Worm (Caenorhabditis elegans): Measurements from ENCODE around the gene T02H6.9.

Gene T02H6.9

ce11 chrII:678581-678980, at the start of gene T02H6.9:
TSS of gene T02H6.9 (plus strand) at chrII:678881.
- TF ChIP-seq egl-5 (tag; optimal IDR thresholded peaks at IDR 0.05) = no peak
- TF ChIP-seq nhr-77 (tag; optimal IDR thresholded peaks at IDR 0.05) = no peak
- TF ChIP-seq nfya-1 (tag; optimal IDR thresholded peaks at IDR 0.05; ENCODE audit: insufficient read depth) = no peak
- no peak for TF ChIP-seq pqm-1 (tag; optimal IDR thresholded peaks at IDR 0.05)
- TF ChIP-seq nhr-67 (tag; optimal IDR thresholded peaks at IDR 0.05) = no peak
- no peak for TF ChIP-seq unc-39 (tag; optimal IDR thresholded peaks at IDR 0.05)
- no peak for TF ChIP-seq eor-1 (tag; optimal IDR thresholded peaks at IDR 0.05)
- TF ChIP-seq fos-1 (tag; optimal IDR thresholded peaks at IDR 0.05) = no peak
- TF ChIP-seq elt-1 (tag; optimal IDR thresholded peaks at IDR 0.05) = no peak

DNA sequence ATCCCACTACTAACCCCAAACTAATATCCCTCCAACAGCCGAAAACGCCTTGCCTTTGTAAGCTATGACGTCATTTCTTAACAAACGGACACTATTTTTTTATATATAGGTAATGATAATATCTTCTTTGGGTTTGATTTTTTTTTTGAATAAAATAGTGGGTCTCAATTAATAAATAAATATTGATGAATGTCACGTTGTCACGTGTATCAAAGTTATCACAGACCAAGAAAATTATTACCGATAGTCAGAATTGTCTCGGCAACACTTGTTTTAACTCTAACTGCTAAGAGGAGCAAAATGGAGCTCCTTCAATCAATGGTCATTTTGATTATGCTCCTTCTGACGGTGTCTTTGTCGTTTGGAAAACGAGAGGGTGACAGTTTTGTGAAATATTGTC, 44.7 kb upstream of the T02H6.9 start, which contains the start of gene T04B8.1:
Gene T04B8.1, plus strand, starts transcription at position 301 of the 400 bp plus-strand sequence.
- no peak for TF ChIP-seq nhr-23 (tag; optimal IDR thresholded peaks at IDR 0.05)

DNA sequence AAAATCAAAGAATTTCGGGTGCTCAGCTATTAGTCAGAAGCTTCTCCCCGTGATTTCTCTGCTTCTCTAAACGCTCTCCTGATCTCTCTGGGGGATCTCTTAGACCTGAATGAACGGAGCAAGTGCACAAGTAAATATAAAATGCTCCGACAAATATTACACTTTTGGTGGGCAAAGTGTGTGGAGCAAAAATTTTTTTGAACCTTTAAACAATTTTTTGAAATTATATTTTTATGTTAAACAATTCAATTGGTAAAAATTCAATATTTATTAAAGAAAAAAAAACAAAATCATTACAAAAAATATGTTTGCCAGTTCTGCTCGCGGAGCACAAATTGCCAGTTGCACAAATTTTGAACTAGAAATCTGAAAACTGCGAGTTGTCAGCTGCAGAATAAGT, 39.2 kb upstream of the T02H6.9 start, which contains the start of gene K07E8.6:
Gene K07E8.6, minus strand, starts transcription at position 101 of the 400 bp plus-strand sequence.
- TF ChIP-seq nfya-1 (tag; optimal IDR thresholded peaks at IDR 0.05; ENCODE audit: insufficient read depth) (peak; percentile 26), R02D3.7 (tag; optimal IDR thresholded peaks at IDR 0.05) (no peak)

- TF ChIP-seq nhr-67 (tag; optimal IDR thresholded peaks at IDR 0.05) = no peak
- no peak for TF ChIP-seq unc-39 (tag; optimal IDR thresholded peaks at IDR 0.05)
- TF ChIP-seq fos-1 (tag; optimal IDR thresholded peaks at IDR 0.05) = no peak
- TF ChIP-seq skn-1 (tag; optimal IDR thresholded peaks at IDR 0.05) = no peak
- no peak for TF ChIP-seq nhr-237 (tag; optimal IDR thresholded peaks at IDR 0.05)
- TF ChIP-seq ceh-82 (tag; optimal IDR thresholded peaks at IDR 0.05) = no peak
- TF ChIP-seq lsy-12 (tag; optimal IDR thresholded peaks at IDR 0.05) = no peak
- TF ChIP-seq nhr-11 (tag; optimal IDR thresholded peaks at IDR 0.05) = no peak
- no peak for TF ChIP-seq egl-5 (tag; optimal IDR thresholded peaks at IDR 0.05)
- no peak for TF ChIP-seq unc-62 (GFP tag; optimal IDR thresholded peaks at IDR 0.05)
- TF ChIP-seq ama-1 (optimal IDR thresholded peaks at IDR 0.05) = no peak
- no peak for TF ChIP-seq elt-2 (tag; optimal IDR thresholded peaks at IDR 0.05)
- no peak for TF ChIP-seq zag-1 (tag; optimal IDR thresholded peaks at IDR 0.05)
- TF ChIP-seq nhr-28 (tag; optimal IDR thresholded peaks at IDR 0.05) = no peak
- TF ChIP-seq lin-15B (tag; optimal IDR thresholded peaks at IDR 0.05) = no peak
- no peak for TF ChIP-seq pha-4 (tag; optimal IDR thresholded peaks at IDR 0.05)
- TF ChIP-seq nhr-76 (tag; optimal IDR thresholded peaks at IDR 0.05) = no peak
- no peak for TF ChIP-seq R02D3.7 (tag; optimal IDR thresholded peaks at IDR 0.05)
- no peak for TF ChIP-seq snpc-4 (tag; optimal IDR thresholded peaks at IDR 0.05)
Measured at ce11 chrII:643733-644132, 34.9 kb upstream of the T02H6.9 start.

DNA sequence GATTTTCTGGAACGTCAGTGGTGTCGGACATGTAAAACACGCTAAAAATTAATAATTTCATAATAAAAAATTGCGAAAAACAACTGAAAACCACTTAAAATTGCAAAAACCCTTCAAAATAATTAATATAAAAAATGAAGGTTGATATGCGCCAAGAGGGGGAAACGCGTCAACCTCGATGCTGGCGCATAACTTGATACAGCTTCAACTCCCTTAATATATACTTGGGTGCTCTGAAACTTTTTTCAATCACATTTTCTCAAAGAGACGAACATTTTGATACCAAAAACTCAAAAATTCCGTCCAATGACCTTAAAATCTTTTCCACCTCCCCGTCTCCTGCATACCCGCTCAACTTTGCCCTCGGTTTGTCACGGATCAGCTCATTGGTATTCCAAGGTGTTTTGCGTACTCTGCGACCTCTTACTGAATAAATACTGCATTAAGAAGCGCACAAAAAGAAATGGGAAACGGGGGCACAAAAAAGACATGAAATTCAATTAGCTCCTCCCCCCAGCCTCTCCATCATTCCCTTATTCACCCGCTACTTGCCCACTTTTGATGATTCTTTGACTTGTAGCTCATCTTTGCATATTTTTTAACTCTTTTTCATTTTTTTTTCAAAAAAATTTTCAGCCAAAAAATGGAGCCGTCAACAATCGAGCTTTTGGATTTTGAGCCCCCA, 28.2 kb upstream of the T02H6.9 start, which contains the start of the genes K07E8.7 and frpr-14:
Gene K07E8.7, minus strand, starts transcription at position 47 of the 685 bp plus-strand sequence.
Gene frpr-14, plus strand, starts transcription at position 635 of the 685 bp plus-strand sequence.
- TF ChIP-seq lin-39 (tag; optimal IDR thresholded peaks at IDR 0.05) (no peak), nfya-1 (tag; optimal IDR thresholded peaks at IDR 0.05; ENCODE audit: insufficient read depth) (peak; percentile 39)

DNA sequence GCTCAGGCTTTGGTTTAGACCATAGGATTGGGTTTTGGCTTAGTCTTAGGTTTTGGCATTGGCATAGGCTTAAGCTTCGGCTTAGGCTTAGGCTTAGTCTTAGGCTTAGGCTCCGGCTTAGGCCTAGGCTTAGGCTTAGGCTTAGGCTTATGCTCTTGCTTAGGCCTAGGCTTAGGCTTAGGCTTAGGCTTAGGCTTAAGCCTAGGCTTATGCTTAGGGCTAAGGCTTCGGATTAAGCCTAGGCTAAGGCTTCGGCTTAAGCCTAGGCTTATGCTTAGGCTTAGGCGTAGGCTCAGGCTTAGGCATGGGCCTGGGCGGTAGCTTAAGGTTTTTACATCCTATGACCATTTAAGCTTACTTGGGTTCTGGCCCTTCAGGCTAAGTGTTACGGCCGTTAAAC, 27.4 kb upstream of the T02H6.9 start:
- TF ChIP-seq eor-1 (tag; optimal IDR thresholded peaks at IDR 0.05) (no peak), ZK546.5 (tag; optimal IDR thresholded peaks at IDR 0.05) (no peak), nhr-43 (tag; optimal IDR thresholded peaks at IDR 0.05; ENCODE audit: poor library complexity, severe bottlenecking) (no peak), elt-3 (tag; optimal IDR thresholded peaks at IDR 0.05) (no peak), ztf-4 (tag; optimal IDR thresholded peaks at IDR 0.05) (no peak), nhr-77 (tag; optimal IDR thresholded peaks at IDR 0.05) (no peak), unc-39 (tag; optimal IDR thresholded peaks at IDR 0.05) (no peak), lin-15B (tag; optimal IDR thresholded peaks at IDR 0.05) (no peak), daf-12 (tag; optimal IDR thresholded peaks at IDR 0.05) (no peak), ceh-82 (tag; optimal IDR thresholded peaks at IDR 0.05) (no peak), skn-1 (tag; optimal IDR thresholded peaks at IDR 0.05) (no peak), R02D3.7 (tag; optimal IDR thresholded peaks at IDR 0.05) (no peak), jun-1 (tag; optimal IDR thresholded peaks at IDR 0.05) (no peak), fos-1 (tag; optimal IDR thresholded peaks at IDR 0.05) (no peak), nhr-76 (tag; optimal IDR thresholded peaks at IDR 0.05) (no peak)

Data from whole organism, L3 larva.